Worm (Caenorhabditis elegans) whole organism, L3 larva: ENCODE measurements around the gene ssp-10.

ENCODE experiments used
- R02D3.7 ChIP-seq: fragments of 150-350 bp; optimal IDR thresholded peaks from 2 replicates; lab custom pipeline; 2014; ENCODE audit warnings: missing biosample characterization, missing genetic modification characterization
- ZK546.5 ChIP-seq: sonication (generic microtip); optimal IDR thresholded peaks from 2 replicates; lab custom pipeline; 2017; ENCODE audit warnings: missing biosample characterization, missing genetic modification characterization
- aly-2 ChIP-seq: fragments of 150-350 bp; optimal IDR thresholded peaks from 2 replicates; lab custom pipeline; 2014; ENCODE audit warnings: missing biosample characterization, missing genetic modification characterization
- ama-1 ChIP-seq: fragments of 150-350 bp; optimal IDR thresholded peaks from 2 replicates; lab custom pipeline; 2018
- ceh-16 ChIP-seq: sonication (generic microtip); optimal IDR thresholded peaks from 2 replicates; lab custom pipeline; 2017; ENCODE audit warnings: missing biosample characterization, missing genetic modification characterization
- ceh-28 ChIP-seq: fragments of 150-350 bp; optimal IDR thresholded peaks from 2 replicates; lab custom pipeline; 2014; ENCODE audit warnings: missing biosample characterization, missing genetic modification reagents, missing genetic modification characterization
- ceh-82 ChIP-seq: fragments of 150-350 bp; optimal IDR thresholded peaks from 2 replicates; lab custom pipeline; 2014; ENCODE audit warnings: missing biosample characterization, missing genetic modification characterization
- ceh-9 ChIP-seq: sonication (generic microtip); optimal IDR thresholded peaks from 2 replicates; lab custom pipeline; 2018; ENCODE audit warnings: missing biosample characterization, missing genetic modification characterization
- daf-12 ChIP-seq: fragments of 150-350 bp; optimal IDR thresholded peaks from 2 replicates; lab custom pipeline; 2014; ENCODE audit warnings: missing biosample characterization, missing genetic modification reagents, missing genetic modification characterization
- egl-27 ChIP-seq: sonication (generic microtip); optimal IDR thresholded peaks from 4 replicates; lab custom pipeline; 2017; ENCODE audit warnings: missing biosample characterization, missing genetic modification reagents, missing genetic modification characterization
- egl-5 ChIP-seq: fragments of 150-350 bp; optimal IDR thresholded peaks from 2 replicates; lab custom pipeline; 2017; ENCODE audit warnings: missing biosample characterization, missing genetic modification reagents, missing genetic modification characterization, inconsistent platforms
- elt-1 ChIP-seq: fragments of 150-350 bp; optimal IDR thresholded peaks from 2 replicates; lab custom pipeline; 2014; ENCODE audit warnings: missing biosample characterization, missing genetic modification characterization
- elt-2 ChIP-seq: sonication (generic microtip); optimal IDR thresholded peaks from 2 replicates; lab custom pipeline; 2016; ENCODE audit warnings: missing genetic modification reagents, mild to moderate bottlenecking, missing genetic modification characterization, missing compliant biosample characterization
- elt-3 ChIP-seq, 3 experiments: fragments of 150-350 bp in 1 of 3; sonication (generic microtip) in 2 of 3; optimal IDR thresholded peaks; 2 replicates in 2 of 3; 4 replicates in 1 of 3; lab custom pipeline; 2014 to 2017; ENCODE audit warnings: missing biosample characterization in 3 of 3, missing genetic modification characterization in 3 of 3
- eor-1 ChIP-seq, 2 experiments: fragments of 150-350 bp; optimal IDR thresholded peaks; 2 replicates each; lab custom pipeline; 2014 to 2018; ENCODE audit warnings: missing biosample characterization in 2 of 2, missing genetic modification characterization in 2 of 2
- fkh-10 ChIP-seq: sonication (generic microtip); optimal IDR thresholded peaks from 2 replicates; lab custom pipeline; 2017; ENCODE audit warnings: missing biosample characterization, missing genetic modification reagents, missing genetic modification characterization
- fkh-2 ChIP-seq: fragments of 150-350 bp; optimal IDR thresholded peaks from 2 replicates; lab custom pipeline; 2014; ENCODE audit warnings: missing biosample characterization, missing genetic modification reagents, missing genetic modification characterization
- fos-1 ChIP-seq: fragments of 150-350 bp; optimal IDR thresholded peaks from 2 replicates; lab custom pipeline; 2014; ENCODE audit warnings: missing biosample characterization, missing genetic modification characterization
- hmg-11 ChIP-seq: sonication (generic microtip); optimal IDR thresholded peaks from 2 replicates; lab custom pipeline; 2016; ENCODE audit warnings: missing genetic modification characterization, missing compliant biosample characterization
- jun-1 ChIP-seq: fragments of 150-350 bp; optimal IDR thresholded peaks from 2 replicates; lab custom pipeline; 2014; ENCODE audit warnings: missing biosample characterization, missing genetic modification reagents, missing genetic modification characterization
- lin-15B ChIP-seq: fragments of 150-350 bp; optimal IDR thresholded peaks from 2 replicates; lab custom pipeline; 2014; ENCODE audit warnings: missing biosample characterization, missing genetic modification characterization
- lin-39 ChIP-seq: fragments of 150-350 bp; optimal IDR thresholded peaks from 2 replicates; lab custom pipeline; 2018; ENCODE audit warnings: missing biosample characterization, missing genetic modification reagents, missing genetic modification characterization
- lsy-12 ChIP-seq: sonication (generic microtip); optimal IDR thresholded peaks from 2 replicates; lab custom pipeline; 2016; ENCODE audit warnings: mild to moderate bottlenecking, missing genetic modification characterization, missing compliant biosample characterization
- mdl-1 ChIP-seq: fragments of 150-350 bp; optimal IDR thresholded peaks from 2 replicates; lab custom pipeline; 2014; ENCODE audit warnings: missing biosample characterization, missing genetic modification characterization
- mml-1 ChIP-seq: fragments of 150-350 bp; sonication (generic microtip); optimal IDR thresholded peaks from 3 replicates; lab custom pipeline; 2014; ENCODE audit warnings: missing biosample characterization, missing genetic modification characterization
- nfya-1 ChIP-seq: sonication (generic microtip); optimal IDR thresholded peaks from 2 replicates; lab custom pipeline; 2017; ENCODE audit warnings: missing genetic modification characterization, mild to moderate bottlenecking, missing compliant biosample characterization, antibody characterized with exemption, moderate library complexity; ENCODE audit not compliant: insufficient read depth
- nhr-11 ChIP-seq: fragments of 150-350 bp; optimal IDR thresholded peaks from 2 replicates; lab custom pipeline; 2014; ENCODE audit warnings: missing biosample characterization, missing genetic modification characterization
- nhr-12 ChIP-seq: fragments of 150-350 bp; optimal IDR thresholded peaks from 2 replicates; lab custom pipeline; 2014; ENCODE audit warnings: missing biosample characterization, missing genetic modification characterization
- nhr-23 ChIP-seq: fragments of 150-350 bp; optimal IDR thresholded peaks from 2 replicates; lab custom pipeline; 2014; ENCODE audit warnings: missing biosample characterization, missing genetic modification reagents, missing genetic modification characterization
- nhr-237 ChIP-seq: fragments of 150-350 bp; optimal IDR thresholded peaks from 2 replicates; lab custom pipeline; 2014; ENCODE audit warnings: missing biosample characterization, missing genetic modification characterization
- nhr-25 ChIP-seq: sonication (generic microtip); optimal IDR thresholded peaks from 2 replicates; lab custom pipeline; 2017; ENCODE audit warnings: missing biosample characterization, missing genetic modification characterization
- nhr-28 ChIP-seq: fragments of 150-350 bp; optimal IDR thresholded peaks from 2 replicates; lab custom pipeline; 2014; ENCODE audit warnings: missing biosample characterization, missing genetic modification characterization
- nhr-43 ChIP-seq: sonication (generic microtip); optimal IDR thresholded peaks from 2 replicates; lab custom pipeline; 2016; ENCODE audit warnings: mild to moderate bottlenecking, missing genetic modification characterization, missing compliant biosample characterization; ENCODE audit not compliant: poor library complexity, severe bottlenecking
- nhr-67 ChIP-seq: fragments of 150-350 bp; optimal IDR thresholded peaks from 2 replicates; lab custom pipeline; 2014; ENCODE audit warnings: missing biosample characterization, missing genetic modification characterization
- nhr-76 ChIP-seq: fragments of 150-350 bp; sonication (generic microtip); optimal IDR thresholded peaks from 5 replicates; lab custom pipeline; 2014; ENCODE audit warnings: missing biosample characterization, missing genetic modification characterization
- nhr-77 ChIP-seq: fragments of 150-350 bp; optimal IDR thresholded peaks from 2 replicates; lab custom pipeline; 2014; ENCODE audit warnings: missing biosample characterization, missing genetic modification characterization
- pha-4 ChIP-seq: fragments of 150-350 bp; optimal IDR thresholded peaks from 2 replicates; lab custom pipeline; 2014; ENCODE audit warnings: missing biosample characterization, missing genetic modification reagents, missing genetic modification characterization
- pqm-1 ChIP-seq: fragments of 150-350 bp; optimal IDR thresholded peaks from 2 replicates; lab custom pipeline; 2017; ENCODE audit warnings: missing biosample characterization, missing genetic modification characterization, inconsistent platforms
- sea-2 ChIP-seq: fragments of 150-350 bp; sonication (generic microtip); optimal IDR thresholded peaks from 4 replicates; lab custom pipeline; 2014; ENCODE audit warnings: missing biosample characterization, missing genetic modification reagents, missing genetic modification characterization
- skn-1 ChIP-seq: fragments of 150-350 bp; optimal IDR thresholded peaks from 2 replicates; lab custom pipeline; 2014; ENCODE audit warnings: missing biosample characterization, missing genetic modification characterization
- snpc-4 ChIP-seq: fragments of 150-350 bp; optimal IDR thresholded peaks from 2 replicates; lab custom pipeline; 2014; ENCODE audit warnings: missing biosample characterization, missing genetic modification characterization
- tbx-2 ChIP-seq: sonication (generic microtip); optimal IDR thresholded peaks from 2 replicates; lab custom pipeline; 2016; ENCODE audit warnings: mild to moderate bottlenecking, missing genetic modification characterization, missing compliant biosample characterization
- unc-39 ChIP-seq: sonication (generic microtip); optimal IDR thresholded peaks from 4 replicates; lab custom pipeline; 2017; ENCODE audit warnings: missing biosample characterization, missing genetic modification characterization
- unc-62 ChIP-seq: fragments of 150-350 bp; sonication (generic microtip); optimal IDR thresholded peaks from 4 replicates; lab custom pipeline; 2014; ENCODE audit warnings: missing biosample characterization, missing genetic modification reagents, missing genetic modification characterization
- zag-1 ChIP-seq: fragments of 150-350 bp; optimal IDR thresholded peaks from 2 replicates; lab custom pipeline; 2014; ENCODE audit warnings: missing biosample characterization, missing genetic modification characterization
- ztf-11 ChIP-seq: fragments of 150-350 bp; optimal IDR thresholded peaks from 2 replicates; lab custom pipeline; 2014; ENCODE audit warnings: missing biosample characterization, missing genetic modification characterization
- ztf-4 ChIP-seq: fragments of 150-350 bp; optimal IDR thresholded peaks from 2 replicates; lab custom pipeline; 2014; ENCODE audit warnings: missing biosample characterization, missing genetic modification characterization

Gene ssp-10

DNA sequence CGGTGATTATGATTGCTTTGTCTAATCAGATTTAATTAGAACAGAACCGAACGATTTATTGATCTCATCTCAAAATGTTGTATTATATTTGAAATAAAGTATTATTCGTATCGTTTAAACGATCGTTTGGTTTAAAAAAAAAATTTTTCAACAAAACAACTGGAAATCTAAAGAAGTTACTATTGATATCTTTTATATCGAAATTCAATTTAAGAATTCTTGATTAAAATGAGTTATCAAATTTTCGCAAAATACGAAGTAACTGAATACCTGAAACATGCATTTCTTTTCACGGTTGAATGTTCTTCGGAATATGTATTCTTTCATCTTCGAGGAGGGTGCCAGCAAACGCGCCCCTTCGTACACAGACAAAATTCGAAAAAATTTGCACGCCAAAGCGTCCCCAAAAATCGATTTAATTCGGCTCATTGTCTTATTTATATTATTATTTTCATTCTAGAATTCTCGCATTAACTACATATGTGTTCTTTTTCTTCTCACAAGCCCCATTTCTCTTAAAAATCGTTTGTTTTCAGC, 7.2 kb upstream of the ssp-10 start, which contains the start of gene npp-1:
TSS of gene npp-1 (plus strand) at position 537 of the 537 bp plus-strand sequence.
- TF ChIP-seq nhr-67 (tag; lab: Kevin White, UChicago) (no peak), tbx-2 (no peak), skn-1 (tag; lab: Kevin White, UChicago) (no peak), snpc-4 (no peak), ama-1 (lab: Kevin White, UChicago) (no peak), fkh-2 (no peak), nhr-23 (no peak), ZK546.5 (tag; lab: Kevin White, UChicago) (no peak), pha-4 (tag; lab: Kevin White, UChicago) (peak; percentile 82), hmg-11 (tag; lab: Kevin White, UChicago) (no peak), nhr-28 (no peak), elt-3 (tag; optimal IDR thresholded peaks at IDR 0.05; lab: Kevin White, UChicago) (no peak), elt-2 (peak; percentile 20), elt-1 (tag; lab: Kevin White, UChicago) (no peak), unc-39 (tag; lab: Kevin White, UChicago) (no peak), lsy-12 (no peak), egl-5 (no peak), pqm-1 (tag; lab: Kevin White, UChicago) (peak; percentile 0), unc-62 (GFP tag; lab: Kevin White, UChicago) (no peak), eor-1 (tag; optimal IDR thresholded peaks at IDR 0.05; lab: Kevin White, UChicago) (no peak), egl-27 (no peak), nhr-237 (tag; lab: Kevin White, UChicago) (no peak), sea-2 (GFP tag; lab: Kevin White, UChicago) (no peak), nhr-43 (tag; lab: Kevin White, UChicago) (no peak), nhr-11 (tag; lab: Kevin White, UChicago) (no peak), jun-1 (tag; lab: Kevin White, UChicago) (no peak), lin-39 (no peak), lin-15B (peak; percentile 59), nhr-25 (tag; lab: Kevin White, UChicago) (peak; percentile 20), ceh-9 (tag; lab: Kevin White, UChicago) (no peak), ztf-4 (no peak), mdl-1 (tag; lab: Kevin White, UChicago) (no peak), ceh-16 (tag; lab: Kevin White, UChicago) (no peak), daf-12 (tag; lab: Kevin White, UChicago) (no peak), nhr-77 (tag; lab: Kevin White, UChicago) (no peak), nhr-12 (tag; lab: Kevin White, UChicago) (no peak), zag-1 (tag; lab: Kevin White, UChicago) (no peak), mml-1 (tag; lab: Kevin White, UChicago) (no peak), fkh-10 (GFP tag; lab: Kevin White, UChicago) (no peak), fos-1 (tag; lab: Kevin White, UChicago) (no peak), ztf-11 (tag; lab: Kevin White, UChicago) (no peak), nfya-1 (tag; lab: Kevin White, UChicago) (peak; percentile 50), aly-2 (tag; lab: Kevin White, UChicago) (no peak), R02D3.7 (no peak), ceh-28 (tag; lab: Kevin White, UChicago) (no peak), nhr-76 (tag; lab: Kevin White, UChicago) (no peak), ceh-82 (tag; lab: Kevin White, UChicago) (no peak)
